Worm (Caenorhabditis elegans): ENCODE data around the gene cept-2.

DNA sequence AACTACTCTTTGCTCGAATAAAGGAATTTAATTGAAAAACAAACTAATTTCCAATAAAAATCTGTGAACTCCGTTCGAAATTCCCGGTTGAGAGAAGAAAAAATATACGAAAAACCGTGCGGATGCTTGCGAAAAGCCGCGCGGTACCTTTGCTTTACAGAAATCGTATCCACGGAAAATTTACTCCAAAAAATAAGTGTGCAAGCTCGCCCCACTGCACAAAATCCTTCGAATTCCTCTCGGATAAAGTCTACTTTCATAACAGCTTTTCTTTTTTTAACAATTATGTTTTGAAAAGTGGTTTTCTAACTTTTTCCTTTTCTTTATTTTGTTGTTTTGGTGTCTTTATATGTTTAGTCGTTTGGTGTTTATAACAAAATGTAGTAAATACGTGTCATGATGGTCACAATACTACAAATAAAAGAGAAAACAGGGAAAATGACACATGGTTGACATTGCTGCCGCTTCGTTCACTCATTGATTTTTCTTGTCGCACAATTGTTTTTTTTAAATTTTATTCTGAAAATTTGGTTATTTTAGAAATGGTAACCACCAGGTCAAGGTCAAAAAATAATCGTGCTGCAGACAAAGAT is at the start of gene cept-2:
- TF ChIP-seq sptf-2 (GFP tag; optimal IDR thresholded peaks at IDR 0.05) (no peak), dpl-1 (GFP tag; optimal IDR thresholded peaks at IDR 0.05) (peak; percentile 56), hmg-1.2 (GFP tag; IDR thresholded peaks at IDR 0.05) (peak; percentile 62), unc-62 (GFP tag; optimal IDR thresholded peaks at IDR 0.05) (no peak), let-607 (tag; optimal IDR thresholded peaks at IDR 0.05) (peak; percentile 76 to 81), Y95B8A.8 (GFP tag; IDR thresholded peaks at IDR 0.05) (0 out of 2 replicates have a peak, but pooled peaks have one; percentile 31), egl-44 (GFP tag; IDR thresholded peaks at IDR 0.05) (0 out of 2 replicates have a peak, but pooled peaks have one; percentile 23), tlf-1 (GFP tag; optimal IDR thresholded peaks at IDR 0.05) (peak; percentile 66), snpc-4 (GFP tag; optimal IDR thresholded peaks at IDR 0.05) (no peak), snpc-4 (tag; optimal IDR thresholded peaks at IDR 0.05) (peak in 2 of 4 experiments; percentile 57 to 70), attf-5 (GFP tag; optimal IDR thresholded peaks at IDR 0.05) (peak; percentile 87), ama-1 (optimal IDR thresholded peaks at IDR 0.05) (no peak), ama-1 (GFP tag; optimal IDR thresholded peaks at IDR 0.05) (no peak), cebp-1 (GFP tag; IDR thresholded peaks at IDR 0.05) (0 out of 2 replicates have a peak, but pooled peaks have one; percentile 34), cebp-1 (tag; optimal IDR thresholded peaks at IDR 0.05) (no peak), nhr-120 (GFP tag; IDR thresholded peaks at IDR 0.05) (no peak)
